Worm (Caenorhabditis elegans) whole organism, L4 larva: ENCODE data around the gene F53F1.2.

Source experiments
- F26F4.8 ChIP-seq: fragments of 200-800 bp; sonication (Bioruptor generic); conservative IDR thresholded peaks from 2 replicates; pipeline ENCODE4 v1.3.6; 2022; ENCODE audit warnings: missing genetic modification characterization, missing compliant biosample characterization
- F37D6.2 ChIP-seq: sonication (generic microtip); optimal IDR thresholded peaks from 2 replicates; lab custom pipeline; 2016; ENCODE audit warnings: mild to moderate bottlenecking, missing genetic modification characterization, missing compliant biosample characterization
- F44E2.7 ChIP-seq: fragments of 200-800 bp; sonication (Bioruptor generic); IDR thresholded peaks from 2 replicates; pipeline ENCODE4 v2.1.2; 2022; ENCODE audit warnings: missing genetic modification characterization, missing compliant biosample characterization
- R02D3.7 ChIP-seq: fragments of 150-350 bp; sonication (generic microtip); optimal IDR thresholded peaks from 3 replicates; lab custom pipeline; 2014; ENCODE audit warnings: missing biosample characterization, missing genetic modification characterization
- T20F7.1 ChIP-seq: fragments of 200-800 bp; sonication (Bioruptor generic); optimal IDR thresholded peaks from 2 replicates; lab custom pipeline; 2018; ENCODE audit warnings: mild to moderate bottlenecking, missing genetic modification characterization, missing compliant biosample characterization
- T26A8.4 ChIP-seq: fragments of 200-800 bp; sonication (Bioruptor generic); IDR thresholded peaks from 2 replicates; pipeline ENCODE4 v1.3.6; 2022; ENCODE audit warnings: missing genetic modification characterization, missing compliant biosample characterization
- Y48G9A.11 ChIP-seq: fragments of 200-800 bp; sonication (Bioruptor generic); IDR thresholded peaks from 2 replicates; pipeline ENCODE4 v1.3.6; 2022; ENCODE audit warnings: missing genetic modification reagents, missing genetic modification characterization, missing compliant biosample characterization
- Y5F2A.4 ChIP-seq: fragments of 200-800 bp; sonication (Bioruptor generic); optimal IDR thresholded peaks from 2 replicates; lab custom pipeline; 2018; ENCODE audit warnings: mild to moderate bottlenecking, missing genetic modification characterization, missing compliant biosample characterization
- daf-19 ChIP-seq: fragments of 200-800 bp; sonication (Bioruptor generic); conservative IDR thresholded peaks from 2 replicates; pipeline ENCODE4 v1.3.6; 2022; ENCODE audit warnings: missing genetic modification characterization, missing compliant biosample characterization
- dmd-8 ChIP-seq: fragments of 200-800 bp; sonication (Bioruptor generic); IDR thresholded peaks from 2 replicates; pipeline ENCODE4 v1.3.6; 2022; ENCODE audit warnings: missing genetic modification characterization, missing compliant biosample characterization
- dpl-1 ChIP-seq: fragments of 150-350 bp; optimal IDR thresholded peaks from 2 replicates; lab custom pipeline; 2014; ENCODE audit warnings: missing biosample characterization, missing genetic modification reagents, missing genetic modification characterization
- egl-43 ChIP-seq: fragments of 200-800 bp; sonication (Bioruptor generic); IDR thresholded peaks from 2 replicates; pipeline ENCODE4 v1.3.6; 2022; ENCODE audit warnings: missing genetic modification reagents, missing genetic modification characterization, missing compliant biosample characterization
- fos-1 ChIP-seq: fragments of 150-350 bp; optimal IDR thresholded peaks from 2 replicates; lab custom pipeline; 2014; ENCODE audit warnings: missing biosample characterization, missing genetic modification characterization
- hif-1 ChIP-seq, 2 experiments: sonication (generic microtip); optimal IDR thresholded peaks; 2 replicates each; lab custom pipeline; 2016 to 2017; ENCODE audit warnings: missing compliant biosample characterization in 2 of 2, missing genetic modification characterization in 2 of 2, missing genetic modification reagents in 2 of 2, missing genotype in 2 of 2, mild to moderate bottlenecking in 1 of 2
- hlh-11 ChIP-seq: fragments of 200-800 bp; sonication (Bioruptor generic); optimal IDR thresholded peaks from 2 replicates; lab custom pipeline; 2018; ENCODE audit warnings: mild to moderate bottlenecking, missing genetic modification characterization, missing compliant biosample characterization
- hlh-30 ChIP-seq: sonication (generic microtip); optimal IDR thresholded peaks from 2 replicates; lab custom pipeline; 2017; ENCODE audit warnings: antibody characterized with exemption, mild to moderate bottlenecking, missing genetic modification characterization, missing compliant biosample characterization; ENCODE audit not compliant: insufficient read depth
- hmg-1.1 ChIP-seq: fragments of 200-800 bp; sonication (Bioruptor generic); IDR thresholded peaks from 2 replicates; pipeline ENCODE4 v1.3.6; 2022; ENCODE audit warnings: missing genetic modification reagents, missing genetic modification characterization, missing compliant biosample characterization
- lim-7 ChIP-seq: fragments of 200-800 bp; sonication (Bioruptor generic); IDR thresholded peaks from 2 replicates; pipeline ENCODE4 v1.3.6; 2022; ENCODE audit warnings: missing genetic modification characterization, missing compliant biosample characterization
- lin-15B ChIP-seq: fragments of 150-350 bp; sonication (generic microtip); optimal IDR thresholded peaks from 3 replicates; lab custom pipeline; 2014; ENCODE audit warnings: missing biosample characterization, missing genetic modification characterization
- lin-38 ChIP-seq: fragments of 200-800 bp; sonication (Bioruptor generic); IDR thresholded peaks from 2 replicates; pipeline ENCODE4 v1.3.6; 2022; ENCODE audit warnings: missing genetic modification reagents, missing genetic modification characterization, missing compliant biosample characterization
- lsy-2 ChIP-seq, 2 experiments: fragments of 150-350 bp in 1 of 2; sonication (generic microtip) in 1 of 2; optimal IDR thresholded peaks; 2 replicates each; lab custom pipeline; 2014 to 2017; ENCODE audit warnings: missing biosample characterization in 2 of 2, missing genetic modification characterization in 2 of 2
- madf-9 ChIP-seq: fragments of 200-800 bp; sonication (Bioruptor generic); conservative IDR thresholded peaks from 2 replicates; pipeline ENCODE4 v1.3.6; 2022; ENCODE audit warnings: missing genetic modification reagents, missing genetic modification characterization, missing compliant biosample characterization
- mxl-2 ChIP-seq: fragments of 200-800 bp; sonication (Bioruptor generic); conservative IDR thresholded peaks from 2 replicates; pipeline ENCODE4 v1.3.6; 2022; ENCODE audit warnings: missing genetic modification reagents, missing genetic modification characterization, missing compliant biosample characterization
- mxl-3 ChIP-seq: fragments of 200-800 bp; sonication (Bioruptor generic); optimal IDR thresholded peaks from 2 replicates; lab custom pipeline; 2018; ENCODE audit warnings: mild to moderate bottlenecking, missing genetic modification characterization, missing compliant biosample characterization
- nhr-42 ChIP-seq: fragments of 200-800 bp; sonication (Bioruptor generic); IDR thresholded peaks from 2 replicates; pipeline ENCODE4 v1.3.6; 2022; ENCODE audit warnings: missing genetic modification characterization, missing compliant biosample characterization
- nhr-77 ChIP-seq: fragments of 150-350 bp; optimal IDR thresholded peaks from 2 replicates; lab custom pipeline; 2014; ENCODE audit warnings: missing biosample characterization, missing genetic modification characterization
- php-3 ChIP-seq: fragments of 200-800 bp; sonication (Bioruptor generic); IDR thresholded peaks from 2 replicates; pipeline ENCODE4 v1.3.6; 2022; ENCODE audit warnings: missing genetic modification reagents, missing genetic modification characterization, missing compliant biosample characterization
- set-16 ChIP-seq: fragments of 200-800 bp; sonication (Bioruptor generic); IDR thresholded peaks from 2 replicates; pipeline ENCODE4 v1.3.6; 2022; ENCODE audit warnings: missing genetic modification reagents, missing genetic modification characterization, missing compliant biosample characterization
- snpc-1.2 ChIP-seq: fragments of 200-800 bp; sonication (Bioruptor generic); IDR thresholded peaks from 2 replicates; pipeline ENCODE4 v1.3.6; 2022; ENCODE audit warnings: missing genetic modification reagents, missing genetic modification characterization, missing compliant biosample characterization
- snpc-4 ChIP-seq: fragments of 150-350 bp; optimal IDR thresholded peaks from 2 replicates; lab custom pipeline; 2014; ENCODE audit warnings: missing biosample characterization, missing genetic modification characterization
- spr-1 ChIP-seq: sonication (generic microtip); optimal IDR thresholded peaks from 2 replicates; lab custom pipeline; 2016; ENCODE audit warnings: mild to moderate bottlenecking, missing genetic modification characterization, missing compliant biosample characterization
- unc-62 ChIP-seq, 3 experiments: fragments of 150-350 bp in 1 of 3; sonication (generic microtip); optimal IDR thresholded peaks in 2 of 3; peaks in 1 of 3; 1 replicate in 1 of 3; 2 replicates in 2 of 3; lab custom pipeline; 2014 to 2017; ENCODE audit warnings: missing biosample characterization in 3 of 3, missing genetic modification characterization in 3 of 3, missing genetic modification reagents in 3 of 3, missing genotype in 1 of 3
- zag-1 ChIP-seq: fragments of 150-350 bp; optimal IDR thresholded peaks from 2 replicates; lab custom pipeline; 2014; ENCODE audit warnings: missing biosample characterization, missing genetic modification characterization
- zip-11 ChIP-seq: fragments of 200-800 bp; sonication (Bioruptor generic); IDR thresholded peaks from 2 replicates; pipeline ENCODE4 v1.3.6; 2022; ENCODE audit warnings: missing genetic modification characterization, missing compliant biosample characterization
- ztf-7 ChIP-seq: fragments of 150-350 bp; optimal IDR thresholded peaks from 2 replicates; lab custom pipeline; 2014; ENCODE audit warnings: missing biosample characterization, missing genetic modification characterization

F53F1.2 gene

DNA sequence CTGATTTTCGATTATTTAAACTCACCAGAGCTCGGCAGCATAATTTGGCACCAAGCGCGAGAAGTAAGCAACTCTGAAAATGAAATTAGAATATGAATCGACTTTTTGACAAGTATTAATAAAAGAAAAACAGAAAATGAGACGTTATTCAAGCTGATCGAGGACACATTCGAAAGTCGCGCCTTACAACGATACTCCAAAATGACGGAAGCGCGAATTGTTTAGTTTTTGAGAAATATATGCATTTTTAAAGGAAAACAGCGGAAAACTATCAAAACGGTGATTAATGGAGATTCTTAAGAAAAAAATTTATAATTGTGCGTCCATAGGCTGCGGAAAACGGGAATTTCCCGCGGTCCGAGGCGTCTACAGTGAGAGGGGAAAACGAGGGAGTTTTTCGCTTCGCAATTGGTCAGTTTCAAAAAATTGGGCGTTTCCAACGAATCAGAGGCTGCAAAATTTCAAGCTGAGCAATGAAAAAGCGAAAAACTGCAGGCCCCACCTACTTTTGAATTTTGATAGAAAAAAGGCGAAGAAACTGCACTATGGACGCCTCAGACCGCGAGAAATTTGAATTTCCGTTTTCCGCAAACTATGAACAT is 31.0 kb downstream of the F53F1.2 start, which contains the start of gene mes-4:
TSS of gene mes-4 (minus strand) at position 73 of the 602 bp plus-strand sequence.
- no peak for TF ChIP-seq fos-1 (tag; lab: Kevin White, UChicago)
- no peak for TF ChIP-seq Y5F2A.4 (GFP tag; lab: Kevin White, UChicago)
- no peak for TF ChIP-seq F26F4.8 (GFP tag; lab: Robert Waterston, UW)
- no peak for TF ChIP-seq F37D6.2 (tag; lab: Kevin White, UChicago)
- no peak for TF ChIP-seq nhr-77 (tag; lab: Kevin White, UChicago)
- peak; percentile 53 for TF ChIP-seq dpl-1 (GFP tag; lab: Kevin White, UChicago)
- TF ChIP-seq zip-11 (GFP tag; lab: Robert Waterston, UW): no peak
- TF ChIP-seq unc-62 (GFP tag; optimal IDR thresholded peaks at IDR 0.05 in 1 of 2; lab: Kevin White, UChicago): peak in 1 of 2 experiments; percentile 78
- TF ChIP-seq unc-62 (tag; optimal IDR thresholded peaks at IDR 0.05; lab: Kevin White, UChicago): no peak
- no peak for TF ChIP-seq ztf-7
- no peak for TF ChIP-seq lin-38 (GFP tag; lab: Robert Waterston, UW)
- no peak for TF ChIP-seq egl-43 (GFP tag; lab: Robert Waterston, UW)
- peak; percentile 87 for TF ChIP-seq T20F7.1 (GFP tag; lab: Kevin White, UChicago)

- TF ChIP-seq lin-38 (GFP tag; lab: Robert Waterston, UW): peak; percentile 34; the same call in 1 of the 2 replicates
- TF ChIP-seq, all 104 proteins: peak for 1; not testable (repeated sequence) for 103
These were observed 33.7 kb downstream of the F53F1.2 start for ce11 chrV:13440290-13440689.

DNA sequence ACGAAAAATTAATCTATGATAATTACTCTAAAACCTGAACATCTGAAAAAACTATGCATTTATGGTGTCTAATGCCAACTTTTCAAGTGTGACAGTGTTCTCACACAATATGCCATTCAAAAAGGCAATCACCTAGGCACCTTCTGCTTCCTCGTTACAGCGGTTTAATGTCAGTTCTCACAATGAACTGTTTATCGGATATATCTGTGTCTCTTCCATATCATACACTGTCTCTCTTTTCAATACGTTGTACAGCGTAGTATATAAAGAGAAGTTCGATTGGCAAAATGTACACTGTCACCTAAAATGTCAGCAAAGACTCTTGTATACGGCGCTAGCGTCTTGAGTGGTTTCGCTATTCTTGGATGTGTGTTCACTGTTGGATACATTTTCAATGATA is 35.0 kb downstream of the F53F1.2 start, which contains the start of gene col-162:
TSS of gene col-162 (plus strand) at position 301 of the 400 bp plus-strand sequence.
- TF ChIP-seq hif-1 (tag; optimal IDR thresholded peaks at IDR 0.05; lab: Kevin White, UChicago): no peak
- no peak for TF ChIP-seq hlh-11 (tag; lab: Kevin White, UChicago)
- TF ChIP-seq lsy-2 (tag; optimal IDR thresholded peaks at IDR 0.05; lab: Kevin White, UChicago): no peak
- no peak for TF ChIP-seq lin-15B (tag; lab: Kevin White, UChicago)
- TF ChIP-seq madf-9 (GFP tag; lab: Robert Waterston, UW): no peak
- no peak for TF ChIP-seq hmg-1.1 (GFP tag; lab: Robert Waterston, UW)
- no peak for TF ChIP-seq php-3
- no peak for TF ChIP-seq mxl-2 (GFP tag; lab: Robert Waterston, UW)
- no peak for TF ChIP-seq daf-19 (GFP tag; lab: Robert Waterston, UW)
- TF ChIP-seq dmd-8 (GFP tag; lab: Robert Waterston, UW): no peak
- no peak for TF ChIP-seq T26A8.4
- no peak for TF ChIP-seq R02D3.7
- no peak for TF ChIP-seq snpc-4 (tag; lab: Kevin White, UChicago)
- TF ChIP-seq zag-1 (tag; lab: Kevin White, UChicago): no peak
- no peak for TF ChIP-seq mxl-3
- no peak for TF ChIP-seq nhr-42
- TF ChIP-seq Y48G9A.11 (GFP tag; lab: Robert Waterston, UW): no peak
- TF ChIP-seq F37D6.2 (tag; lab: Kevin White, UChicago): no peak
- no peak for TF ChIP-seq spr-1
- TF ChIP-seq lim-7 (GFP tag; lab: Robert Waterston, UW): no peak

DNA sequence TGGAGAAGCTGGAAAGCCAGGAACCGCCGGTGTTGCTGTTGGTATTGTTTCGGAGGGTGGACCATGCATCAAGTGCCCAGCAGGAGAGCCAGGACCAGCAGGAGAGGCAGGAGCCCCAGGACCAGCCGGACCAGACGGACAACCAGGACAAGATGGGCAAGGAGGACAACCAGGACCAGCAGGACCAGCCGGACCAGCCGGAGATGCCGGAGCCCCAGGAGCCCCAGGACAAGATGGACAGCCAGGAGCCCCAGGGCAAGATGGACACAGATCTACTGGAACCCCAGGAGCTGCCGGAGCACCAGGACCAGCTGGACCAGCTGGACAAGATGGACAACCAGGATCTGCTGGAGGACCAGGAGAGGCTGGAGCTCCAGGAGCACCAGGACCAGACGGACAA is 36.2 kb downstream of the F53F1.2 start:
- TF ChIP-seq F44E2.7 (GFP tag; lab: Robert Waterston, UW) (0 out of 2 replicates have a peak, but pooled peaks have one; percentile 25), dmd-8 (GFP tag; lab: Robert Waterston, UW) (0 out of 2 replicates have a peak, but pooled peaks have one; percentile 40), T26A8.4 (0 out of 2 replicates have a peak, but pooled peaks have one; percentile 44), set-16 (GFP tag; lab: Robert Waterston, UW) (peak; percentile 98), lin-38 (GFP tag; lab: Robert Waterston, UW) (peak; percentile 22; the same call in 1 of the 2 replicates), lim-7 (GFP tag; lab: Robert Waterston, UW) (0 out of 2 replicates have a peak, but pooled peaks have one; percentile 17), snpc-1.2 (peak; percentile 38; the same call in 1 of the 2 replicates), hlh-30 (no peak), hmg-1.1 (GFP tag; lab: Robert Waterston, UW) (no peak)
